Worm (Caenorhabditis elegans): ENCODE data around the gene casy-1.

casy-1 gene

DNA sequence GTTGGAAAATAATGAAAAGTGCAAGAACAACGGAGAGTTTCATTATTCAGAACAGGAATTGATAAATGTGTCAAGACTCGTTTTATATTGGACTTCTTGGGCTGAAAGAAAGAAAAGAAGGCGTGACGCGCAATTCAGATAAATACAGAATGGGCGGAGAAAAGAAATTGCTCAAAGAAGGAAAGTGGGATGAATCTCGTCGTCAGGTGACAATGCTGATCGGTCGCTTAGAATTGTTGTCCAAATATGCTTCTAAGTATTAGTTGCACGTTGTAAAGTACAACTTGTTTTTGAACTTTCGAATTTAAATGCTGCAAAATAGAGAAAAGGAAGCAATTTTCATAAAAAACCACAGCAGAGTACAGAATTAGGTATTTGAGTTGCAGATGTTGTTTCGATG, 34.2 kb upstream of the casy-1 start, which contains the start of gene ins-3:
ins-3 (minus strand) TSS at position 101 of the 400 bp plus-strand sequence.
- TF ChIP-seq unc-39 (tag; optimal IDR thresholded peaks at IDR 0.05): no peak
- TF ChIP-seq unc-55 (GFP tag; optimal IDR thresholded peaks at IDR 0.05): no peak
- TF ChIP-seq ceh-16 (tag; optimal IDR thresholded peaks at IDR 0.05): no peak
- no peak for TF ChIP-seq aly-2 (tag; optimal IDR thresholded peaks at IDR 0.05)
- TF ChIP-seq egl-27 (tag; optimal IDR thresholded peaks at IDR 0.05): no peak

DNA sequence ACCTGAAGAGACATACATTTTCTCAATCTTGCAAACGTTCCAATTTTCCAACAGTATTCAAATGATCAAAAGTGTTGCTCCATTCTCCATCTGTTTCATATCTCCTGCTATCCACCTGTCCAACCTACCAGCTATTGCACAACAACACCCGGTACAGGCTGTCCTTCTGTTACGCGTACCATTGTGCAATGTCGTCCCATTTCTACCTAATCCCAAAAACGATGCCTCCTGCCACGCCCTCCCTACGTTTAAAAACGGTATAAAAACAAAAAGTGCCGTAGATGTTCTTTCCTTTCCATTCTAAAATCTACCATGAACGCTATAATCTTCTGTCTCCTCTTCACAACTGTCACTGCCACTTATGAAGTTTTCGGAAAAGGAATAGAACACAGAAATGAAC, 31.7 kb upstream of the casy-1 start, which contains the start of gene ins-2:
ins-2 (plus strand) TSS at position 301 of the 400 bp plus-strand sequence.
- no peak for TF ChIP-seq mab-5 (tag; optimal IDR thresholded peaks at IDR 0.05)

DNA sequence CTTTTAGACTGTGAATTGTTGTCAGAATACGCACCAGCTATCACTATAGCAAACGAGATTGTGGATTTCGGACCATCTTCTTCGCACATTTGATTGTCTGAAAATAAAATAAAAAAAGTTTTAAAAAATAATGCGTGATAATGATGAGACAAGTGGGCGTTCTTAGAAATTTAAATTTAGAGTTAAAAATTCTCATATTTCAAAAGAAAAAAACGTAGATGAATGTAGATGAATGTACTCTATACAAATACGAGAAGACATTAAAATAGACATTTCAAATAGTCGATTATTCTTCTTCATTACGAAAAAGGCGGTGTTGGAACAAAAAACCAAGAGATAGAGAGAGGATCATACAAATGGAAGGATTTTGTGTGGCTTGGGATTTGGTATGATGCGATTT, 18.4 kb upstream of the casy-1 start, which contains the start of gene B0034.5:
B0034.5 (minus strand) TSS at position 101 of the 400 bp plus-strand sequence.
- TF ChIP-seq nhr-11 (tag; optimal IDR thresholded peaks at IDR 0.05) (no peak), sma-3 (GFP tag; optimal IDR thresholded peaks at IDR 0.05) (no peak), dmd-4 (tag; optimal IDR thresholded peaks at IDR 0.05) (no peak), fos-1 (tag; optimal IDR thresholded peaks at IDR 0.05) (no peak), snpc-4 (tag; optimal IDR thresholded peaks at IDR 0.05) (no peak), nhr-237 (tag; optimal IDR thresholded peaks at IDR 0.05) (no peak), alr-1 (tag; optimal IDR thresholded peaks at IDR 0.05) (no peak), nhr-77 (tag; optimal IDR thresholded peaks at IDR 0.05) (no peak), ama-1 (optimal IDR thresholded peaks at IDR 0.05) (no peak), gmeb-1 (tag; optimal IDR thresholded peaks at IDR 0.05) (no peak)

DNA sequence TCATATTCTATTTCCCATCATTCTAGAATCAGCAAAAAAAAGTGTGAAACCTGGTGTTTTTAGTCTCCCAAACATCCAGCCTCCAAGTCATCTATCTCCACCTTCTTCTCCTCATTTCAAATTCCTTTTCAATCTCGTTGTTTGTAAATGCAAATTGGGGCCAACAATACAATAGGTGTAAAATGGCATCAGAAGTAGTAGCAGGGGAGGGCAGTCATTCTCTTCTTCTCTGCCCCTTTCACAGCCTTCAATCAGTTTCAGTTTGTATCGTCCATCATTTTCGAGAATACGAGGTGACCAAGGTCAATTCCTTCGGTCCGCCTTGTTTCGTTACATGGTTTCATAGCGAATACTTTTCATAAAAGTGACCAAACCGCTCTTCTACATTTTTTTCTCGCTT, 12.8 kb upstream of the casy-1 start, which contains the start of gene B0034.4:
B0034.4 (minus strand) TSS at position 229 of the 400 bp plus-strand sequence.
- TF ChIP-seq mdl-1 (tag; optimal IDR thresholded peaks at IDR 0.05) (no peak), nhr-77 (tag; optimal IDR thresholded peaks at IDR 0.05) (no peak), lsy-2 (tag; optimal IDR thresholded peaks at IDR 0.05) (no peak), elt-3 (tag; optimal IDR thresholded peaks at IDR 0.05) (no peak), skn-1 (tag; optimal IDR thresholded peaks at IDR 0.05) (no peak), dmd-4 (tag; optimal IDR thresholded peaks at IDR 0.05) (no peak), nhr-25 (tag; optimal IDR thresholded peaks at IDR 0.05) (peak; percentile 4), alr-1 (tag; optimal IDR thresholded peaks at IDR 0.05) (no peak)

DNA sequence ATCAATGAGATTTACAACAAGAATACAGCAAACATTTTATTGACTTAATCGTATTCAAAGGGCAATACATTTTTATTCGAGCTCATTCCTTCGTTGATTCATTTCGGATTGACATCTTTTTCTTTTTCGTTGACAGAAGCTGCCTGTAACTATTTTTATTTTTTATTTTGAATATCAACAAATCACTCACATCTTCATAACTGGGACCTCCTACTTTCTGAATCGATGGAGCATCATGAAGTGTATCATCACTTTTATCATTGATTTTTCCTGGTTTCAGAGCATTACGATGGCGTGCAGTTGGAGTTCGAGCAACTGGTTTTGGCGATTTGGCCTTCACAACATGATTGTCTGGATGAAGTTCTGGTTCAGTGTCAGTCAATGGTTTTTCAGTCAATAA, 11.6 kb upstream of the casy-1 start, which contains the start of gene B0034.1:
B0034.1 (plus strand) TSS at position 301 of the 400 bp plus-strand sequence.
- TF ChIP-seq blmp-1 (tag; optimal IDR thresholded peaks at IDR 0.05; ENCODE audit: insufficient read depth) (no peak), aly-2 (tag; optimal IDR thresholded peaks at IDR 0.05) (no peak), Y55F3AM.14 (GFP tag; optimal IDR thresholded peaks at IDR 0.05) (no peak), nhr-129 (tag; optimal IDR thresholded peaks at IDR 0.05) (no peak), unc-62 (GFP tag; optimal IDR thresholded peaks at IDR 0.05) (no peak), unc-55 (GFP tag; optimal IDR thresholded peaks at IDR 0.05) (no peak), elt-3 (tag; optimal IDR thresholded peaks at IDR 0.05) (no peak), ztf-4 (tag; optimal IDR thresholded peaks at IDR 0.05) (no peak), lsy-2 (tag; optimal IDR thresholded peaks at IDR 0.05) (no peak), ZK546.5 (tag; optimal IDR thresholded peaks at IDR 0.05) (no peak), C34F6.9 (tag; optimal IDR thresholded peaks at IDR 0.05) (no peak)

DNA sequence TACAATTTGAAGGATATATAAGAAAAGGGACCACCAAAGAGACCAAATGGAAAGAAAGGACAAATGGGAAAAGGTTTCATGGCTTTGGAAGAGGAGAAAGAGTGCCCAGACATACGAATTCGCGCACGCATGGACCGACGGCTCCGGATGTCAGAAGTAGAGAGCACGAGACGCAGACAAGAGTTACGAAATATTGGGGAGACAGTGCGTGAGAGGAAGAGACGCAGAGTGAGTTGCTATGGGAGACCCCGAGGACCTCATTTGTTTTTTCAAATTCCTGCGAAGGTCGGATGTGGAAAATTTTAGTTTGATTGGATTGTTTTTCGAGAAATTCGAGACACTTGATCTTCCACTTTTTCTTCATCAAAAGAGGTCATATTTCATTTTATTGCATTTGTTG, 10.2 kb upstream of the casy-1 start:
- TF ChIP-seq mdl-1 (tag; optimal IDR thresholded peaks at IDR 0.05): no peak
- TF ChIP-seq unc-62 (GFP tag; optimal IDR thresholded peaks at IDR 0.05): no peak
- no peak for TF ChIP-seq crh-2 (tag; optimal IDR thresholded peaks at IDR 0.05)
- no peak for TF ChIP-seq nhr-6 (tag; optimal IDR thresholded peaks at IDR 0.05)
- no peak for TF ChIP-seq ztf-1 (GFP tag; conservative IDR thresholded peaks at IDR 0.05)
- no peak for TF ChIP-seq unc-39 (tag; optimal IDR thresholded peaks at IDR 0.05)
- TF ChIP-seq alr-1 (tag; optimal IDR thresholded peaks at IDR 0.05): no peak
- TF ChIP-seq elt-1 (tag; optimal IDR thresholded peaks at IDR 0.05): no peak
- TF ChIP-seq ztf-4 (tag; optimal IDR thresholded peaks at IDR 0.05): no peak
- no peak for TF ChIP-seq dmd-4 (tag; optimal IDR thresholded peaks at IDR 0.05)
- TF ChIP-seq nhr-25 (tag; optimal IDR thresholded peaks at IDR 0.05): no peak
- TF ChIP-seq ZK546.5 (tag; optimal IDR thresholded peaks at IDR 0.05): no peak
- peak; percentile 26 for TF ChIP-seq unc-55 (GFP tag; optimal IDR thresholded peaks at IDR 0.05)
- no peak for TF ChIP-seq elt-3 (tag; optimal IDR thresholded peaks at IDR 0.05)
- TF ChIP-seq nhr-21 (tag; optimal IDR thresholded peaks at IDR 0.05): no peak
- no peak for TF ChIP-seq R02D3.7 (tag; optimal IDR thresholded peaks at IDR 0.05)
- TF ChIP-seq peb-1 (tag; optimal IDR thresholded peaks at IDR 0.05): no peak
- TF ChIP-seq skn-1 (tag; optimal IDR thresholded peaks at IDR 0.05): no peak
- TF ChIP-seq nhr-23 (tag; optimal IDR thresholded peaks at IDR 0.05): no peak
- TF ChIP-seq nhr-237 (tag; optimal IDR thresholded peaks at IDR 0.05): no peak
- no peak for TF ChIP-seq nhr-77 (tag; optimal IDR thresholded peaks at IDR 0.05)
- no peak for TF ChIP-seq sem-4 (tag; optimal IDR thresholded peaks at IDR 0.05)
- TF ChIP-seq Y55F3AM.14 (GFP tag; optimal IDR thresholded peaks at IDR 0.05): no peak
- no peak for TF ChIP-seq ama-1 (optimal IDR thresholded peaks at IDR 0.05)
- TF ChIP-seq aly-2 (tag; optimal IDR thresholded peaks at IDR 0.05): no peak
- TF ChIP-seq lsy-2 (tag; optimal IDR thresholded peaks at IDR 0.05): peak in 1 of 2 experiments; percentile 21
- no peak for TF ChIP-seq egl-27 (tag; optimal IDR thresholded peaks at IDR 0.05)
- no peak for TF ChIP-seq ztf-11 (tag; optimal IDR thresholded peaks at IDR 0.05)
- TF ChIP-seq zag-1 (tag; optimal IDR thresholded peaks at IDR 0.05): peak; percentile 31
- TF ChIP-seq mab-5 (tag; optimal IDR thresholded peaks at IDR 0.05): no peak
- no peak for TF ChIP-seq lin-39 (tag; optimal IDR thresholded peaks at IDR 0.05)
- TF ChIP-seq snpc-4 (tag; optimal IDR thresholded peaks at IDR 0.05): peak; percentile 23
- no peak for TF ChIP-seq gmeb-1 (tag; optimal IDR thresholded peaks at IDR 0.05)
- no peak for TF ChIP-seq blmp-1 (tag; optimal IDR thresholded peaks at IDR 0.05; ENCODE audit: insufficient read depth)
- TF ChIP-seq C34F6.9 (tag; optimal IDR thresholded peaks at IDR 0.05): peak; percentile 39
